Fruit fly (Drosophila melanogaster) whole organism, embryonic: ENCODE data around the gene Kr-h1.
A peak's percentile ranks its signal among the peaks of the same experiment; 100 is the strongest.

Experiments used
- Abd-B ChIP-seq: fragments of 200-800 bp; sonication (Bioruptor generic); optimal IDR thresholded peaks from 2 replicates; lab custom pipeline; 2018; ENCODE audit warnings: missing biosample characterization, mild to moderate bottlenecking, missing genetic modification characterization, moderate library complexity
- Adf1 ChIP-seq: fragments of 200-800 bp; sonication (Bioruptor generic); IDR thresholded peaks from 2 replicates; pipeline ENCODE4 v1.3.6; 2022; ENCODE audit warnings: missing biosample characterization, missing genetic modification characterization
- CG10267 ChIP-seq: fragments of 200-800 bp; sonication (Bioruptor generic); optimal IDR thresholded peaks from 2 replicates; lab custom pipeline; 2018; ENCODE audit warnings: missing biosample characterization, mild to moderate bottlenecking, missing genetic modification characterization, moderate library complexity
- CG1233 ChIP-seq: fragments of 200-800 bp; sonication (Bioruptor generic); optimal IDR thresholded peaks from 4 replicates; lab custom pipeline; 2018; ENCODE audit warnings: missing biosample characterization, mild to moderate bottlenecking, missing genetic modification characterization
- CG13624 ChIP-seq: fragments of 200-800 bp; sonication (Bioruptor generic); optimal IDR thresholded peaks from 2 replicates; lab custom pipeline; 2016; ENCODE audit warnings: missing biosample characterization, missing genetic modification characterization
- CG1647 ChIP-seq: fragments of 200-800 bp; sonication (Bioruptor generic); optimal IDR thresholded peaks from 3 replicates; lab custom pipeline; 2016; ENCODE audit warnings: missing biosample characterization, missing genetic modification characterization
- CG16779 ChIP-seq: fragments of 200-800 bp; sonication (Bioruptor generic); IDR thresholded peaks from 2 replicates; pipeline ENCODE4 v1.3.6; 2022; ENCODE audit warnings: missing biosample characterization, missing genetic modification characterization
- CG17328 ChIP-seq: fragments of 200-800 bp; sonication (Bioruptor generic); IDR thresholded peaks from 2 replicates; pipeline ENCODE4 v1.3.6; 2022; ENCODE audit warnings: missing biosample characterization, missing genetic modification characterization
- CG1832 ChIP-seq: fragments of 200-800 bp; sonication (Bioruptor generic); optimal IDR thresholded peaks from 2 replicates; lab custom pipeline; 2017; ENCODE audit warnings: missing biosample characterization, mild to moderate bottlenecking, missing genetic modification characterization, inconsistent platforms
- CG4328 ChIP-seq: fragments of 200-800 bp; sonication (Bioruptor generic); optimal IDR thresholded peaks from 3 replicates; lab custom pipeline; 2017; ENCODE audit warnings: missing biosample characterization, missing genetic modification reagents, missing genetic modification characterization
- CG8290 ChIP-seq, 3 experiments: fragments of 200-800 bp; sonication (Bioruptor generic); optimal IDR thresholded peaks; 2 replicates each; lab custom pipeline; 2016 to 2019; ENCODE audit warnings: missing biosample characterization in 3 of 3, missing genetic modification characterization in 3 of 3, mild to moderate bottlenecking in 2 of 3, moderate library complexity in 1 of 3
- CG9876 ChIP-seq: fragments of 200-800 bp; sonication (Bioruptor generic); optimal IDR thresholded peaks from 2 replicates; lab custom pipeline; 2016; ENCODE audit warnings: missing biosample characterization, missing genetic modification characterization
- Camta ChIP-seq: fragments of 200-800 bp; sonication (Bioruptor generic); optimal IDR thresholded peaks from 2 replicates; lab custom pipeline; 2016; ENCODE audit warnings: missing biosample characterization, missing genetic modification characterization
- Chrac-16 ChIP-seq: fragments of 200-800 bp; sonication (Bioruptor generic); optimal IDR thresholded peaks from 3 replicates; lab custom pipeline; 2016; ENCODE audit warnings: missing biosample characterization, missing genetic modification characterization
- Dp ChIP-seq: fragments of 200-800 bp; sonication (Bioruptor generic); optimal IDR thresholded peaks from 2 replicates; lab custom pipeline; 2018; ENCODE audit warnings: missing biosample characterization, mild to moderate bottlenecking, missing genetic modification characterization, moderate library complexity
- Eip74EF ChIP-seq, 2 experiments: fragments of 200-800 bp in 1 of 2; fragments of >200 bp in 1 of 2; sonication (Bioruptor generic) in 1 of 2; optimal IDR thresholded peaks; 2 replicates each; lab custom pipeline; 2017 to 2019; ENCODE audit warnings: missing biosample characterization in 2 of 2, missing genetic modification characterization in 2 of 2, mild to moderate bottlenecking in 1 of 2, moderate library complexity in 1 of 2
- HmgD ChIP-seq: fragments of 200-800 bp; sonication (Bioruptor generic); optimal IDR thresholded peaks from 3 replicates; lab custom pipeline; 2016; ENCODE audit warnings: missing biosample characterization, missing genetic modification characterization
- Hr51 ChIP-seq, 2 experiments: fragments of 200-800 bp; sonication (Bioruptor generic); optimal IDR thresholded peaks; 2 replicates in 1 of 2; 3 replicates in 1 of 2; lab custom pipeline; 2016 to 2018; ENCODE audit warnings: missing biosample characterization in 2 of 2, missing genetic modification characterization in 2 of 2, mild to moderate bottlenecking in 1 of 2, moderate library complexity in 1 of 2
- MESR4 ChIP-seq: fragments of 200-800 bp; sonication (Bioruptor generic); optimal IDR thresholded peaks from 2 replicates; lab custom pipeline; 2018; ENCODE audit warnings: missing biosample characterization, mild to moderate bottlenecking, missing genetic modification characterization, moderate library complexity
- Max ChIP-seq: fragments of 200-800 bp; sonication (Bioruptor generic); optimal IDR thresholded peaks from 2 replicates; lab custom pipeline; 2016; ENCODE audit warnings: missing biosample characterization, mild to moderate bottlenecking, missing genetic modification characterization
- Mes4 ChIP-seq: fragments of 200-800 bp; sonication (Bioruptor generic); optimal IDR thresholded peaks from 2 replicates; lab custom pipeline; 2016; ENCODE audit warnings: missing biosample characterization, missing genetic modification characterization
- NK7.1 ChIP-seq: fragments of 200-800 bp; sonication (Bioruptor generic); optimal IDR thresholded peaks from 3 replicates; lab custom pipeline; 2016; ENCODE audit warnings: missing biosample characterization, missing genetic modification characterization
- Oli ChIP-seq: fragments of 200-800 bp; sonication (Bioruptor generic); optimal IDR thresholded peaks from 2 replicates; lab custom pipeline; 2018; ENCODE audit warnings: missing biosample characterization, mild to moderate bottlenecking, missing genetic modification characterization, moderate library complexity
- Side ChIP-seq: fragments of 200-800 bp; sonication (Bioruptor generic); optimal IDR thresholded peaks from 2 replicates; lab custom pipeline; 2016; ENCODE audit warnings: missing biosample characterization, missing genetic modification characterization
- Sin3A ChIP-seq: fragments of >200 bp; optimal IDR thresholded peaks from 2 replicates; lab custom pipeline; 2018
- ase ChIP-seq: fragments of 200-800 bp; sonication (Bioruptor generic); IDR thresholded peaks from 3 replicates; pipeline ENCODE4 v1.3.6; 2022; ENCODE audit warnings: missing biosample characterization, missing genetic modification characterization
- bowl ChIP-seq: fragments of 200-800 bp; sonication (Bioruptor generic); IDR thresholded peaks from 2 replicates; pipeline ENCODE4 v1.3.6; 2022; ENCODE audit warnings: missing biosample characterization, missing genetic modification characterization
- br ChIP-seq: fragments of >200 bp; optimal IDR thresholded peaks from 2 replicates; lab custom pipeline; 2017
- caup ChIP-seq: fragments of 200-800 bp; sonication (Bioruptor generic); optimal IDR thresholded peaks from 3 replicates; lab custom pipeline; 2017; ENCODE audit warnings: missing biosample characterization, mild to moderate bottlenecking, missing genetic modification characterization, moderate library complexity; ENCODE audit not compliant: severe bottlenecking
- chif ChIP-seq, 2 experiments: fragments of 200-800 bp; sonication (Bioruptor generic); optimal IDR thresholded peaks; 3 replicates each; lab custom pipeline; 2016; ENCODE audit warnings: missing biosample characterization in 2 of 2, missing genetic modification characterization in 2 of 2
- corto ChIP-seq: fragments of 200-800 bp; sonication (Bioruptor generic); optimal IDR thresholded peaks from 2 replicates; lab custom pipeline; 2016; ENCODE audit warnings: missing biosample characterization, mild to moderate bottlenecking, missing genetic modification characterization, moderate library complexity
- crp ChIP-seq, 2 experiments: fragments of 200-800 bp; sonication (Bioruptor generic); optimal IDR thresholded peaks; 2 replicates in 1 of 2; 3 replicates in 1 of 2; lab custom pipeline; 2017; ENCODE audit warnings: missing biosample characterization in 2 of 2, missing genetic modification characterization in 2 of 2, mild to moderate bottlenecking in 1 of 2, moderate library complexity in 1 of 2
- eve ChIP-seq, 2 experiments: fragments of >200 bp; optimal IDR thresholded peaks; 2 replicates each; lab custom pipeline; 2017; ENCODE audit warnings: missing biosample characterization in 2 of 2, missing genetic modification characterization in 2 of 2
- exex ChIP-seq: fragments of 200-800 bp; sonication (Bioruptor generic); optimal IDR thresholded peaks from 4 replicates; lab custom pipeline; 2018; ENCODE audit warnings: missing biosample characterization, mild to moderate bottlenecking, missing genetic modification characterization, moderate library complexity
- gem ChIP-seq: fragments of 200-800 bp; sonication (Bioruptor generic); optimal IDR thresholded peaks from 2 replicates; lab custom pipeline; 2019; ENCODE audit warnings: missing biosample characterization, mild to moderate bottlenecking, missing genetic modification characterization, moderate library complexity
- grau ChIP-seq: fragments of 200-800 bp; optimal IDR thresholded peaks from 3 replicates; lab custom pipeline; 2019; ENCODE audit warnings: missing biosample characterization, mild to moderate bottlenecking, missing genetic modification characterization, moderate library complexity
- ken ChIP-seq: fragments of 200-800 bp; sonication (Bioruptor generic); IDR thresholded peaks from 3 replicates; pipeline ENCODE4 v1.3.6; 2022; ENCODE audit warnings: missing biosample characterization, missing genetic modification characterization
- lilli ChIP-seq: fragments of 200-800 bp; sonication (Bioruptor generic); optimal IDR thresholded peaks from 3 replicates; lab custom pipeline; 2016; ENCODE audit warnings: missing biosample characterization, missing genetic modification characterization
- nerfin-2 ChIP-seq: fragments of 200-800 bp; sonication (Bioruptor generic); IDR thresholded peaks from 2 replicates; pipeline ENCODE4 v1.3.6; 2022; ENCODE audit warnings: missing biosample characterization, missing genetic modification characterization; ENCODE audit not compliant: partially characterized antibody
- p53 ChIP-seq: fragments of 200-800 bp; sonication (Bioruptor generic); optimal IDR thresholded peaks from 2 replicates; lab custom pipeline; 2016; ENCODE audit warnings: missing biosample characterization, missing genetic modification characterization
- pan ChIP-seq, 4 experiments: fragments of >200 bp in 3 of 4; fragments of 200-800 bp in 1 of 4; sonication (Bioruptor generic) in 1 of 4; optimal IDR thresholded peaks in 3 of 4; IDR thresholded peaks in 1 of 4; 2 replicates each; pipeline versions ENCODE4 v1.3.6 to Lab custom; 2017 to 2022; ENCODE audit warnings: missing biosample characterization in 2 of 4, missing genetic modification characterization in 2 of 4, mixed read lengths in 1 of 4
- peb ChIP-seq: fragments of 200-800 bp; sonication (Bioruptor generic); IDR thresholded peaks from 2 replicates; pipeline ENCODE4 v1.3.6; 2022; ENCODE audit warnings: missing biosample characterization, missing genetic modification characterization
- phol ChIP-seq: fragments of 200-800 bp; sonication (Bioruptor generic); optimal IDR thresholded peaks from 3 replicates; lab custom pipeline; 2018; ENCODE audit warnings: missing biosample characterization, mild to moderate bottlenecking, missing genetic modification characterization, moderate library complexity
- prd ChIP-seq, 3 experiments: fragments of >200 bp in 2 of 3; fragments of 200-800 bp in 1 of 3; sonication (Bioruptor generic) in 1 of 3; optimal IDR thresholded peaks in 2 of 3; IDR thresholded peaks in 1 of 3; 2 replicates in 2 of 3; 3 replicates in 1 of 3; pipeline versions ENCODE4 v1.3.6 to Lab custom; 2017 to 2022; ENCODE audit warnings: missing biosample characterization in 1 of 3, missing genetic modification characterization in 1 of 3
- ranshi ChIP-seq: fragments of 200-800 bp; sonication (Bioruptor generic); IDR thresholded peaks from 2 replicates; pipeline ENCODE4 v1.3.6; 2022; ENCODE audit warnings: missing biosample characterization, missing genetic modification characterization
- sens ChIP-seq: fragments of 200-800 bp; sonication (Bioruptor generic); peaks from one replicate; lab custom pipeline; 2016; ENCODE audit warnings: missing biosample characterization, missing genetic modification characterization
- slbo ChIP-seq: fragments of 200-800 bp; sonication (Bioruptor generic); IDR thresholded peaks from 2 replicates; pipeline ENCODE4 v1.3.6; 2022; ENCODE audit warnings: missing biosample characterization, missing genetic modification characterization
- trh ChIP-seq: fragments of 200-800 bp; sonication (Bioruptor generic); optimal IDR thresholded peaks from 2 replicates; lab custom pipeline; 2016; ENCODE audit warnings: missing biosample characterization, missing genetic modification characterization
- z ChIP-seq: fragments of 200-800 bp; sonication (Bioruptor generic); IDR thresholded peaks from 3 replicates; pipeline ENCODE4 v1.3.6; 2022; ENCODE audit warnings: missing biosample characterization, missing genetic modification characterization
- zen ChIP-seq: fragments of 200-800 bp; sonication (Bioruptor generic); optimal IDR thresholded peaks from 3 replicates; lab custom pipeline; 2018; ENCODE audit warnings: missing biosample characterization, mild to moderate bottlenecking, missing genetic modification characterization, moderate library complexity

The Kr-h1 gene

DNA sequence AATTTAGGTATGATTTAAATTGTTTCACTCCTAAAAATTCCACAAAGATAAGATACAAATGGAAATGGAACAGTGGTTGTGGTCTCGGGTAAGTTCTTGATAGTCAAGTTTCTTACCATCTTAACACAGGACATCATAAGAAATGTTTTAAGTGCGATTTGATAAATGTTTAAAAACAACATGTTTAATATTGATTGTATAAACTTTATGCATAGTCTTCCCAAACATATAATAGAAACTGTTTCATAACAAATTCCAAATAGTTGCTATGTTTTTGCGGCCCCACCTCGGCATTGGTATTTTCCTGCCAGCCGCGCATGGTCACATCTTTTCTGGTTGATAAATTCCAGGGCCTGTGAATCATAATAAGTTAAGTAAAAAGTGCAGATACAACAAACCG, 42.4 kb downstream of the Kr-h1 start, which contains the start of gene Arpc4 (continued):
- TF ChIP-seq CG1832 (GFP tag; lab: Kevin White, UChicago) (no peak), exex (no peak), trh (GFP tag; lab: Kevin White, UChicago) (no peak), ase (peak; percentile 46; the same call in 1 of the 3 replicates), lilli (peak; percentile 64), Mes4 (GFP tag; lab: Kevin White, UChicago) (no peak), chif (GFP tag; optimal IDR thresholded peaks at IDR 0.05; lab: Kevin White, UChicago) (peak in 1 of 2 experiments; percentile 65), CG1647 (GFP tag; lab: Kevin White, UChicago) (peak; percentile 10), NK7.1 (GFP tag; lab: Kevin White, UChicago) (no peak), ranshi (peak; percentile 72), Side (GFP tag; lab: Kevin White, UChicago) (no peak), CG13624 (peak; percentile 54), prd (optimal IDR thresholded peaks at IDR 0.05; lab: Kevin White, UChicago) (no peak), prd (GFP tag; IDR thresholded peaks at IDR 0.05; lab: Robert Waterston, UW) (peak; percentile 67; the same call in 2 of the 3 replicates), Abd-B (GFP tag; lab: Kevin White, UChicago) (peak; percentile 15), CG16779 (GFP tag; lab: Robert Waterston, UW) (no peak), HmgD (GFP tag; lab: Kevin White, UChicago) (no peak), Camta (no peak), CG9876 (GFP tag; lab: Kevin White, UChicago) (peak; percentile 13), MESR4 (GFP tag; lab: Kevin White, UChicago) (no peak), br (lab: Kevin White, UChicago) (no peak), grau (no peak), CG10267 (tag; lab: Kevin White, UChicago) (peak; percentile 63), Chrac-16 (GFP tag; lab: Kevin White, UChicago) (peak; percentile 23), CG1233 (GFP tag; lab: Kevin White, UChicago) (peak; percentile 13), Dp (GFP tag; lab: Kevin White, UChicago) (peak; percentile 29), slbo (GFP tag; lab: Robert Waterston, UW) (peak; percentile 85), zen (no peak), p53 (peak; percentile 10), z (GFP tag; lab: Robert Waterston, UW) (no peak), Adf1 (GFP tag; lab: Robert Waterston, UW) (peak; percentile 46), ken (GFP tag; lab: Robert Waterston, UW) (peak; percentile 85), CG4328 (GFP tag; lab: Kevin White, UChicago) (no peak), Sin3A (peak; percentile 26), caup (no peak), CG17328 (GFP tag; lab: Robert Waterston, UW) (peak; percentile 80), corto (GFP tag; lab: Kevin White, UChicago) (no peak), pan (optimal IDR thresholded peaks at IDR 0.05; lab: Kevin White, UChicago) (no peak), pan (GFP tag; optimal IDR thresholded peaks at IDR 0.05 in 1 of 2, IDR thresholded peaks at IDR 0.05 in 1 of 2) (no peak), peb (GFP tag; lab: Robert Waterston, UW) (no peak), Eip74EF (GFP tag; optimal IDR thresholded peaks at IDR 0.05; lab: Kevin White, UChicago) (no peak), bowl (GFP tag; lab: Robert Waterston, UW) (no peak), phol (peak; percentile 79), Max (GFP tag; lab: Kevin White, UChicago) (peak; percentile 20), crp (GFP tag; optimal IDR thresholded peaks at IDR 0.05; lab: Kevin White, UChicago) (no peak), gem (tag; lab: Kevin White, UChicago) (peak; percentile 76), nerfin-2 (GFP tag; lab: Robert Waterston, UW) (no peak), Hr51 (GFP tag; optimal IDR thresholded peaks at IDR 0.05; lab: Kevin White, UChicago) (peak; percentile 39 to 54), CG8290 (GFP tag; optimal IDR thresholded peaks at IDR 0.05; lab: Kevin White, UChicago) (peak; percentile 21), CG8290 (tag; optimal IDR thresholded peaks at IDR 0.05; lab: Kevin White, UChicago) (no peak), sens (GFP tag; lab: Kevin White, UChicago) (peak; percentile 82), Oli (tag; lab: Kevin White, UChicago) (peak; percentile 31), eve (GFP tag; optimal IDR thresholded peaks at IDR 0.05; lab: Kevin White, UChicago) (no peak)
